Worm (Caenorhabditis elegans): ENCODE data around the gene K09C4.5.

The K09C4.5 gene

DNA sequence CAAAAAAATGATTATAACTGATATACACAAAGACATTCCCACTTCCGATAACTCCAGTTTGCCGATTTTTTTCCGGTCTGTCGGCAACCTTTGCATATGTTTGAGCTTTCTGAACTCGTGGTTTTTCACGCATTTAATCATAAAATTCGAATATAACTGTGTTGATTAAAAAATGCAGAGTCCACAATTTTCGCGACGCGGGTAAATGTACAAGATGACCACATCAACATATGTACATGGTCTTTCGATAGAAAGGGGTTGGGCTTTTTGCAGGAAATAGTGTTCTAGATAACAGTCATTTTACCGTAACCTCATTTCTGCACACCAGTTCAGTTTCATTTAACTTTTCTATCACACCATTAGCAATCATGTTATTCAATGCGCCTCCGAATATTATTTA lies at the start of gene K09C4.5:
TSS of gene K09C4.5 (plus strand) at position 326 of the 400 bp plus-strand sequence.
- TF ChIP-seq elt-2 (tag; optimal IDR thresholded peaks at IDR 0.05) (peak; percentile 26), F16B12.6 (tag; optimal IDR thresholded peaks at IDR 0.05) (no peak)

ce11 chrX:3235358-3235816 lies 47.0 kb upstream of the K09C4.5 start, which contains the start of gene F28B4.3:
Gene F28B4.3, minus strand, starts transcription at chrX:3235408.
- TF ChIP-seq elt-2 (tag; optimal IDR thresholded peaks at IDR 0.05) (peak; percentile 88), nhr-20 (tag; optimal IDR thresholded peaks at IDR 0.05) (peak; percentile 2), jun-1 (tag; optimal IDR thresholded peaks at IDR 0.05) (peak; percentile 25), lin-15B (tag; optimal IDR thresholded peaks at IDR 0.05) (no peak), aly-2 (tag; optimal IDR thresholded peaks at IDR 0.05) (no peak), pqm-1 (tag; optimal IDR thresholded peaks at IDR 0.05) (peak; percentile 75), fkh-10 (GFP tag; optimal IDR thresholded peaks at IDR 0.05) (no peak)

DNA sequence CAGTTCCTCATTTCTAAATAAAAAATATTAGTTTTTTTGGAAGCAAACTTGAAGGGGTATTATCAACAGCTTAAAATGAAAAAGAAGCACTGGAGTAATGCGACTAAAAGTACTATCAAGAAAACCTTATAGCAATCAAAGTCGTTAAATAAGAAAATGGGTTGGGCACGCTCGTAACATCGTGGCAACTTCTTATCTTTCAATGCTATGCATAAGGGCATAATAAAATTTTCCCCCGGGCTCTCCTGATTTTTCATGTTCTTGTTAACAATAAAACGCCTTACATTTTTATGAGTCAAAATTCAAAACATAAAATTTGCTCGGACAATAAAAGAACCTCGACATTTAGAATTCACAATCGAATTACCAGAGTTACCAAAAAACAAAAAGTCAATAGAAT lies 38.8 kb upstream of the K09C4.5 start, which contains the start of gene irg-7:
TSS of gene irg-7 (minus strand) at position 23 of the 400 bp plus-strand sequence.
- TF ChIP-seq irx-1 (tag; optimal IDR thresholded peaks at IDR 0.05) (no peak), elt-2 (tag; optimal IDR thresholded peaks at IDR 0.05) (peak; percentile 41)

DNA sequence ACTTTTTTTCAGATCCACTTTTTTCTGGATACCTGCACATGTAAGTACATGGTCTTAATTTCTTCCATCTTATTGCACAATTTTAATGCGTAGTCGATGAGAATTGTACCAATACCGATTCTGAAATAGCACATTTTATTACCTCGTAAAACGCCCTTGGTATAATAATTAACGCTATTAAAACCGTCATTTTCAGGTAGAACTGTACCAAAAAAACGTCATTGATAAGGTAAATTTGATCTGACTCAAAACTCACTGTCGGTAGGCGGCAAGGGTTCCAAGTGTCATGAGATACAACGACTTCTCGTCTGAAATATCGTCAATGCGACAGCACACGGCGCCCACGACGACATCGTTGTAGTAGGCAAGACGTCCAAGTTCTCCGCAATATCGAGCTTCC lies 38.0 kb upstream of the K09C4.5 start:
- peak; percentile 23 for TF ChIP-seq elt-2 (tag; optimal IDR thresholded peaks at IDR 0.05)
- TF ChIP-seq sox-4 (tag; optimal IDR thresholded peaks at IDR 0.05) = no peak
- no peak for TF ChIP-seq snpc-4 (tag; optimal IDR thresholded peaks at IDR 0.05)
- no peak for TF ChIP-seq sptf-1 (tag; optimal IDR thresholded peaks at IDR 0.05)
- TF ChIP-seq efl-1 (optimal IDR thresholded peaks at IDR 0.05) = no peak
- TF ChIP-seq efl-1 (GFP tag; optimal IDR thresholded peaks at IDR 0.05 in 1 of 2) = no peak
- TF ChIP-seq fkh-10 (GFP tag; optimal IDR thresholded peaks at IDR 0.05) = no peak
- no peak for TF ChIP-seq irx-1 (tag; optimal IDR thresholded peaks at IDR 0.05)

DNA sequence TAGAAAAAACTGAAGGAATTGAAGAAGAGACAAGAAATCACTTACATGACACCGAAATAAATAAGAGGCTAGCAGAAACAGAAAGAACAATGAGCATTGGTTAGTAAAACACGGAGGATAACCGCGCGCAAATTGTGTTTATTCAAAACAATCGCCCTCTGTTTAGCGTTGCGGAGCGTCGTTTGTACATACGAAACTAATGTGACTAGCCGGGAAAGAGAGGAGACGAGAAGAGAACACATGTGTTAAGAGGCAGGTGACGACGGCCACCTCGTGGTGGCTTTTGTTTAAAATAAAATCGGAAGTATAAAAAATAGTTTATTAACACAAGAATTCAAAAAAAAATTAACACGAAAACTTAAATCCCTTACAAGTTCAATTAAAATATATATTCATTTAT lies 36.6 kb upstream of the K09C4.5 start, which contains the start of gene F40F4.7:
TSS of gene F40F4.7 (minus strand) at position 122 of the 400 bp plus-strand sequence.
- TF ChIP-seq lir-3 (tag; optimal IDR thresholded peaks at IDR 0.05; ENCODE audit: poor library complexity) = no peak
- peak; percentile 61 for TF ChIP-seq dsc-1 (tag; optimal IDR thresholded peaks at IDR 0.05)
- no peak for TF ChIP-seq hlh-4 (tag; optimal IDR thresholded peaks at IDR 0.05)
- no peak for TF ChIP-seq ama-1 (optimal IDR thresholded peaks at IDR 0.05)
- peak; percentile 64 for TF ChIP-seq swsn-7 (tag; optimal IDR thresholded peaks at IDR 0.05)
- peak; percentile 5 for TF ChIP-seq elt-2 (tag; optimal IDR thresholded peaks at IDR 0.05)
- TF ChIP-seq Y116A8C.19 (tag; optimal IDR thresholded peaks at IDR 0.05; ENCODE audit: borderline replicate concordance) = no peak
- TF ChIP-seq zag-1 (tag; optimal IDR thresholded peaks at IDR 0.05) = no peak
- peak in 1 of 3 experiments; percentile 31 for TF ChIP-seq ceh-82 (tag; optimal IDR thresholded peaks at IDR 0.05)
- no peak for TF ChIP-seq unc-62 (GFP tag; optimal IDR thresholded peaks at IDR 0.05)
- TF ChIP-seq egl-27 (tag; optimal IDR thresholded peaks at IDR 0.05) = no peak
- TF ChIP-seq efl-3 (GFP tag; optimal IDR thresholded peaks at IDR 0.05) = no peak
- peak; percentile 65 for TF ChIP-seq C16A3.4 (tag; optimal IDR thresholded peaks at IDR 0.05)
- TF ChIP-seq lin-13 (GFP tag; optimal IDR thresholded peaks at IDR 0.05) = peak; percentile 47
- TF ChIP-seq pqm-1 (tag; optimal IDR thresholded peaks at IDR 0.05) = no peak
- no peak for TF ChIP-seq sptf-1 (tag; optimal IDR thresholded peaks at IDR 0.05)
- TF ChIP-seq nhr-11 (tag; optimal IDR thresholded peaks at IDR 0.05) = no peak
- TF ChIP-seq lin-14 (GFP tag; optimal IDR thresholded peaks at IDR 0.05) = peak; percentile 93
- TF ChIP-seq nhr-19 (GFP tag; conservative IDR thresholded peaks at IDR 0.05) = peak; percentile 66
- TF ChIP-seq snu-23 (GFP tag; optimal IDR thresholded peaks at IDR 0.05) = peak; percentile 84
- no peak for TF ChIP-seq fos-1 (tag; optimal IDR thresholded peaks at IDR 0.05)
- TF ChIP-seq nhr-77 (tag; optimal IDR thresholded peaks at IDR 0.05) = no peak
- no peak for TF ChIP-seq ets-5 (GFP tag; IDR thresholded peaks at IDR 0.05)
- peak in 2 of 6 experiments; percentile 32 to 59 for TF ChIP-seq elt-3 (tag; optimal IDR thresholded peaks at IDR 0.05)
- peak; percentile 70 for TF ChIP-seq rnt-1 (tag; optimal IDR thresholded peaks at IDR 0.05)
- TF ChIP-seq irx-1 (tag; optimal IDR thresholded peaks at IDR 0.05) = peak; percentile 45
- TF ChIP-seq nhr-28 (tag; optimal IDR thresholded peaks at IDR 0.05) = no peak
- no peak for TF ChIP-seq tbx-2 (tag; optimal IDR thresholded peaks at IDR 0.05)
- peak; percentile 66 for TF ChIP-seq unc-130 (tag; optimal IDR thresholded peaks at IDR 0.05)
- peak; percentile 41 for TF ChIP-seq jun-1 (tag; optimal IDR thresholded peaks at IDR 0.05)
- TF ChIP-seq nhr-47 (tag; optimal IDR thresholded peaks at IDR 0.05) = peak; percentile 60
- no peak for TF ChIP-seq aly-2 (tag; optimal IDR thresholded peaks at IDR 0.05)
- no peak for TF ChIP-seq mep-1 (tag; optimal IDR thresholded peaks at IDR 0.05)
- no peak for TF ChIP-seq fkh-4 (tag; optimal IDR thresholded peaks at IDR 0.05; ENCODE audit: borderline replicate concordance)
- TF ChIP-seq nhr-76 (tag; optimal IDR thresholded peaks at IDR 0.05) = no peak
- peak in 1 of 2 experiments; percentile 92 for TF ChIP-seq mdl-1 (tag; optimal IDR thresholded peaks at IDR 0.05)
- TF ChIP-seq C04F5.9 (tag; optimal IDR thresholded peaks at IDR 0.05) = no peak

Data from whole organism, L1 larva.